Worm (Caenorhabditis elegans) whole organism, L2 larva: ENCODE data around the gene F59B1.4.
"Not testable (repeated sequence)": the region's sequence is repeated elsewhere in the genome, so short reads cannot be mapped to it uniquely, and the experiment has no call there.

Source experiments
- C34F6.9 ChIP-seq: fragments of 150-350 bp; optimal IDR thresholded peaks from 2 replicates; lab custom pipeline; 2014; ENCODE audit warnings: missing biosample characterization, missing genetic modification characterization
- F13H6.1 ChIP-seq: sonication (generic microtip); optimal IDR thresholded peaks from 2 replicates; lab custom pipeline; 2016; ENCODE audit warnings: missing genetic modification characterization, missing compliant biosample characterization
- ZK546.5 ChIP-seq: sonication (generic microtip); optimal IDR thresholded peaks from 2 replicates; lab custom pipeline; 2017; ENCODE audit warnings: missing biosample characterization, missing genetic modification characterization
- aly-2 ChIP-seq: fragments of 150-350 bp; optimal IDR thresholded peaks from 2 replicates; lab custom pipeline; 2014; ENCODE audit warnings: missing biosample characterization, missing genetic modification characterization
- blmp-1 ChIP-seq: sonication (generic microtip); optimal IDR thresholded peaks from 2 replicates; lab custom pipeline; 2017; ENCODE audit warnings: missing genetic modification characterization, mild to moderate bottlenecking, missing compliant biosample characterization, antibody characterized with exemption, moderate library complexity; ENCODE audit not compliant: insufficient read depth
- ceh-82 ChIP-seq: fragments of 150-350 bp; optimal IDR thresholded peaks from 2 replicates; lab custom pipeline; 2014; ENCODE audit warnings: missing biosample characterization, missing genetic modification characterization
- crh-2 ChIP-seq: sonication (generic microtip); optimal IDR thresholded peaks from 2 replicates; lab custom pipeline; 2017; ENCODE audit warnings: missing biosample characterization, missing genetic modification characterization
- dmd-4 ChIP-seq: sonication (generic microtip); optimal IDR thresholded peaks from 2 replicates; lab custom pipeline; 2017; ENCODE audit warnings: missing biosample characterization, missing genetic modification characterization
- egl-27 ChIP-seq: sonication (generic microtip); optimal IDR thresholded peaks from 3 replicates; lab custom pipeline; 2017; ENCODE audit warnings: missing biosample characterization, missing genetic modification reagents, missing genetic modification characterization
- fos-1 ChIP-seq: fragments of 150-350 bp; optimal IDR thresholded peaks from 2 replicates; lab custom pipeline; 2014; ENCODE audit warnings: missing biosample characterization, missing genetic modification characterization
- gmeb-1 ChIP-seq: fragments of 150-350 bp; optimal IDR thresholded peaks from 2 replicates; lab custom pipeline; 2014; ENCODE audit warnings: missing biosample characterization, missing genetic modification characterization
- lin-13 ChIP-seq: fragments of 150-350 bp; optimal IDR thresholded peaks from 2 replicates; lab custom pipeline; 2014; ENCODE audit warnings: missing biosample characterization, missing genetic modification reagents, missing genetic modification characterization
- lin-39 ChIP-seq: fragments of 150-350 bp; optimal IDR thresholded peaks from 2 replicates; lab custom pipeline; 2014; ENCODE audit warnings: missing biosample characterization, missing genetic modification reagents, missing genetic modification characterization
- lsy-2 ChIP-seq, 2 experiments: fragments of 150-350 bp in 1 of 2; sonication (generic microtip) in 1 of 2; optimal IDR thresholded peaks; 2 replicates each; lab custom pipeline; 2014 to 2017; ENCODE audit warnings: missing biosample characterization in 2 of 2, missing genetic modification characterization in 2 of 2
- mab-5 ChIP-seq: fragments of 150-350 bp; optimal IDR thresholded peaks from 2 replicates; lab custom pipeline; 2014; ENCODE audit warnings: missing biosample characterization, missing genetic modification characterization
- mbf-1 ChIP-seq: sonication (generic microtip); optimal IDR thresholded peaks from 2 replicates; lab custom pipeline; 2017; ENCODE audit warnings: missing biosample characterization, missing genetic modification characterization
- nhr-10 ChIP-seq: sonication (generic microtip); optimal IDR thresholded peaks from 2 replicates; lab custom pipeline; 2017; ENCODE audit warnings: missing biosample characterization, missing genetic modification characterization
- nhr-11 ChIP-seq: fragments of 150-350 bp; optimal IDR thresholded peaks from 2 replicates; lab custom pipeline; 2014; ENCODE audit warnings: missing biosample characterization, missing genetic modification characterization
- nhr-129 ChIP-seq: fragments of 150-350 bp; optimal IDR thresholded peaks from 2 replicates; lab custom pipeline; 2014; ENCODE audit warnings: missing biosample characterization, missing genetic modification characterization
- nhr-21 ChIP-seq: fragments of 150-350 bp; optimal IDR thresholded peaks from 2 replicates; lab custom pipeline; 2014; ENCODE audit warnings: missing biosample characterization, missing genetic modification characterization
- nhr-23 ChIP-seq: fragments of 150-350 bp; optimal IDR thresholded peaks from 2 replicates; lab custom pipeline; 2014; ENCODE audit warnings: missing biosample characterization, missing genetic modification reagents, missing genetic modification characterization
- nhr-25 ChIP-seq: fragments of 150-350 bp; sonication (generic microtip); optimal IDR thresholded peaks from 3 replicates; lab custom pipeline; 2014; ENCODE audit warnings: missing biosample characterization, missing genetic modification characterization
- nhr-6 ChIP-seq: fragments of 150-350 bp; optimal IDR thresholded peaks from 2 replicates; lab custom pipeline; 2014; ENCODE audit warnings: missing biosample characterization, missing genetic modification characterization
- nhr-77 ChIP-seq: fragments of 150-350 bp; optimal IDR thresholded peaks from 2 replicates; lab custom pipeline; 2014; ENCODE audit warnings: missing biosample characterization, missing genetic modification characterization
- peb-1 ChIP-seq: fragments of 150-350 bp; optimal IDR thresholded peaks from 2 replicates; lab custom pipeline; 2014; ENCODE audit warnings: missing biosample characterization, missing genetic modification characterization
- sma-9 ChIP-seq, 2 experiments: fragments of 150-350 bp in 1 of 2; sonication (generic microtip) in 1 of 2; optimal IDR thresholded peaks; 2 replicates each; lab custom pipeline; 2014 to 2016; ENCODE audit warnings: missing genetic modification characterization in 2 of 2, mild to moderate bottlenecking in 1 of 2, missing biosample characterization in 1 of 2, missing compliant biosample characterization in 1 of 2, missing genetic modification reagents in 1 of 2, moderate library complexity in 1 of 2
- unc-39 ChIP-seq: fragments of 150-350 bp; optimal IDR thresholded peaks from 2 replicates; lab custom pipeline; 2014; ENCODE audit warnings: missing biosample characterization, missing genetic modification characterization
- unc-55 ChIP-seq: fragments of 150-350 bp; sonication (generic microtip); optimal IDR thresholded peaks from 3 replicates; lab custom pipeline; 2014; ENCODE audit warnings: missing biosample characterization, missing genetic modification reagents, missing genetic modification characterization
- zag-1 ChIP-seq: fragments of 150-350 bp; optimal IDR thresholded peaks from 2 replicates; lab custom pipeline; 2014; ENCODE audit warnings: missing biosample characterization, missing genetic modification characterization
- ztf-1 ChIP-seq: fragments of 200-800 bp; sonication (Bioruptor generic); conservative IDR thresholded peaks from 2 replicates; pipeline ENCODE4 v1.3.6; 2022; ENCODE audit warnings: missing genetic modification characterization, missing compliant biosample characterization
- ztf-11 ChIP-seq: sonication (generic microtip); optimal IDR thresholded peaks from 2 replicates; lab custom pipeline; 2017; ENCODE audit warnings: missing biosample characterization, missing genetic modification characterization

The F59B1.4 gene

ce11 chrV:3633041-3633440 lies 6.2 kb upstream of the F59B1.4 start, which contains the start of gene F59B1.2:
F59B1.2 (plus strand) TSS chrV:3633341.
- TF ChIP-seq egl-27 (no peak), mbf-1 (tag; lab: Kevin White, UChicago) (no peak), lsy-2 (tag; optimal IDR thresholded peaks at IDR 0.05; lab: Kevin White, UChicago) (no peak), dmd-4 (tag; lab: Kevin White, UChicago) (no peak), aly-2 (no peak), ZK546.5 (tag; lab: Kevin White, UChicago) (no peak), ztf-1 (no peak)

ce11 chrV:3632249-3633030 lies 5.6 kb upstream of the F59B1.4 start:
- TF ChIP-seq blmp-1 (tag; lab: Kevin White, UChicago) (no peak), sma-9 (GFP tag; optimal IDR thresholded peaks at IDR 0.05; lab: Kevin White, UChicago) (peak; percentile 68), sma-9 (tag; optimal IDR thresholded peaks at IDR 0.05; lab: Kevin White, UChicago) (no peak), nhr-129 (tag; lab: Kevin White, UChicago) (peak; percentile 38), unc-55 (no peak), zag-1 (tag; lab: Kevin White, UChicago) (no peak), nhr-23 (tag; lab: Kevin White, UChicago) (no peak), nhr-6 (tag; lab: Kevin White, UChicago) (no peak), unc-39 (tag; lab: Kevin White, UChicago) (no peak), peb-1 (tag; lab: Kevin White, UChicago) (no peak), lin-13 (GFP tag; lab: Kevin White, UChicago) (no peak), fos-1 (peak; percentile 46), gmeb-1 (peak; percentile 21), F13H6.1 (tag; lab: Kevin White, UChicago) (peak; percentile 15), crh-2 (tag; lab: Kevin White, UChicago) (peak; percentile 48), lsy-2 (tag; optimal IDR thresholded peaks at IDR 0.05; lab: Kevin White, UChicago) (no peak)
- TF ChIP-seq, all 48 proteins: peak for 6

ce11 chrV:3631591-3631990 lies 4.7 kb upstream of the F59B1.4 start, which contains the start of gene F59B1.6:
F59B1.6 (minus strand) TSS chrV:3631691.
- TF ChIP-seq nhr-25 (tag; lab: Kevin White, UChicago) (no peak), F13H6.1 (tag; lab: Kevin White, UChicago) (no peak), nhr-6 (tag; lab: Kevin White, UChicago) (no peak), ztf-11 (tag; lab: Kevin White, UChicago) (no peak), ceh-82 (tag; lab: Kevin White, UChicago) (no peak), unc-39 (tag; lab: Kevin White, UChicago) (no peak), aly-2 (no peak), lin-39 (no peak), ZK546.5 (tag; lab: Kevin White, UChicago) (no peak), zag-1 (tag; lab: Kevin White, UChicago) (no peak), C34F6.9 (tag; lab: Kevin White, UChicago) (no peak)

ce11 chrV:3620608-3621007 lies 6.2 kb downstream of the F59B1.4 start, which contains the start of gene srx-93:
srx-93 (minus strand) TSS chrV:3620708.
- not testable (repeated sequence) for TF ChIP-seq ztf-11 (tag; lab: Kevin White, UChicago); unc-55; nhr-11 (tag; lab: Kevin White, UChicago)

ce11 chrV:3616844-3617243 lies 10.0 kb downstream of the F59B1.4 start:
- no peak for TF ChIP-seq nhr-129 (tag; lab: Kevin White, UChicago)
- TF ChIP-seq unc-39 (tag; lab: Kevin White, UChicago) = no peak
- TF ChIP-seq nhr-21 (tag; lab: Kevin White, UChicago) = peak; percentile 35
- TF ChIP-seq sma-9 (GFP tag; optimal IDR thresholded peaks at IDR 0.05; lab: Kevin White, UChicago) = peak; percentile 59
- no peak for TF ChIP-seq sma-9 (tag; optimal IDR thresholded peaks at IDR 0.05; lab: Kevin White, UChicago)
- no peak for TF ChIP-seq zag-1 (tag; lab: Kevin White, UChicago)

ce11 chrV:3614397-3614796 lies 12.4 kb downstream of the F59B1.4 start, which contains the start of gene T22F3.11:
T22F3.11 (minus strand) TSS chrV:3614553.
- no peak for TF ChIP-seq mab-5
- no peak for TF ChIP-seq nhr-10 (tag; lab: Kevin White, UChicago)
- no peak for TF ChIP-seq ztf-11 (tag; lab: Kevin White, UChicago)
- TF ChIP-seq nhr-77 (tag; lab: Kevin White, UChicago) = no peak
